Worm (Caenorhabditis elegans) whole organism, late embryonic: ENCODE measurements around the gene ent-3.

ENCODE experiments used
- C08G9.2 ChIP-seq: sonication (generic microtip); optimal IDR thresholded peaks from 2 replicates; lab custom pipeline; 2016; ENCODE audit warnings: mild to moderate bottlenecking, missing genetic modification characterization, moderate library complexity, missing compliant biosample characterization
- C38D4.7 ChIP-seq: fragments of 200-800 bp; sonication (Bioruptor generic); optimal IDR thresholded peaks from 2 replicates; lab custom pipeline; 2018; ENCODE audit warnings: mild to moderate bottlenecking, missing genetic modification characterization, moderate library complexity, missing compliant biosample characterization
- F13H6.1 ChIP-seq: sonication (generic microtip); optimal IDR thresholded peaks from 2 replicates; lab custom pipeline; 2016; ENCODE audit warnings: missing genetic modification characterization, missing compliant biosample characterization
- K02D7.2 ChIP-seq: sonication (generic microtip); optimal IDR thresholded peaks from 2 replicates; lab custom pipeline; 2017; ENCODE audit warnings: mild to moderate bottlenecking, missing genetic modification characterization, missing compliant biosample characterization
- K09A11.1 ChIP-seq: sonication (generic microtip); optimal IDR thresholded peaks from 2 replicates; lab custom pipeline; 2017; ENCODE audit warnings: antibody characterized with exemption, mild to moderate bottlenecking, missing genetic modification characterization, missing compliant biosample characterization; ENCODE audit not compliant: insufficient read depth
- Y22D7AL.16 ChIP-seq: sonication (generic microtip); optimal IDR thresholded peaks from 2 replicates; lab custom pipeline; 2016; ENCODE audit warnings: missing genetic modification characterization, missing compliant biosample characterization
- ama-1 ChIP-seq: fragments of 150-350 bp; optimal IDR thresholded peaks from 2 replicates; lab custom pipeline; 2014
- ceh-19 ChIP-seq: fragments of 200-800 bp; sonication (Bioruptor generic); optimal IDR thresholded peaks from 2 replicates; lab custom pipeline; 2018; ENCODE audit warnings: mild to moderate bottlenecking, missing genetic modification characterization, missing compliant biosample characterization
- ceh-22 ChIP-seq: sonication (generic microtip); optimal IDR thresholded peaks from 2 replicates; lab custom pipeline; 2017; ENCODE audit warnings: missing biosample characterization, missing genetic modification characterization
- ceh-30 ChIP-seq: fragments of 150-350 bp; optimal IDR thresholded peaks from 2 replicates; lab custom pipeline; 2014; ENCODE audit warnings: missing biosample characterization, missing genetic modification characterization
- ceh-31 ChIP-seq: sonication (generic microtip); optimal IDR thresholded peaks from 2 replicates; lab custom pipeline; 2016; ENCODE audit warnings: missing genetic modification characterization, missing compliant biosample characterization
- ceh-34 ChIP-seq: sonication (generic microtip); optimal IDR thresholded peaks from 2 replicates; lab custom pipeline; 2016; ENCODE audit warnings: mild to moderate bottlenecking, missing genetic modification characterization, missing compliant biosample characterization
- ceh-6 ChIP-seq: fragments of 200-800 bp; sonication (Bioruptor generic); optimal IDR thresholded peaks from 2 replicates; lab custom pipeline; 2018; ENCODE audit warnings: mild to moderate bottlenecking, missing genetic modification characterization, missing compliant biosample characterization
- dve-1 ChIP-seq: sonication (generic microtip); optimal IDR thresholded peaks from 2 replicates; lab custom pipeline; 2017; ENCODE audit warnings: antibody characterized with exemption, mild to moderate bottlenecking, missing genetic modification characterization, missing compliant biosample characterization
- elt-2 ChIP-seq: sonication (generic microtip); optimal IDR thresholded peaks from 2 replicates; lab custom pipeline; 2016; ENCODE audit warnings: missing genetic modification reagents, missing genetic modification characterization, missing compliant biosample characterization
- ets-4 ChIP-seq: sonication (generic microtip); optimal IDR thresholded peaks from 2 replicates; lab custom pipeline; 2016; ENCODE audit warnings: missing genetic modification characterization, missing compliant biosample characterization
- fkh-10 ChIP-seq: fragments of 150-350 bp; optimal IDR thresholded peaks from 2 replicates; lab custom pipeline; 2014; ENCODE audit warnings: missing biosample characterization, missing genetic modification reagents, missing genetic modification characterization
- fkh-6 ChIP-seq: sonication (generic microtip); optimal IDR thresholded peaks from 2 replicates; lab custom pipeline; 2016; ENCODE audit warnings: missing genetic modification characterization, missing compliant biosample characterization
- gmeb-2 ChIP-seq: sonication (generic microtip); optimal IDR thresholded peaks from 2 replicates; lab custom pipeline; 2016; ENCODE audit warnings: missing genetic modification characterization, inconsistent platforms, missing compliant biosample characterization
- hlh-13 ChIP-seq: fragments of 200-800 bp; sonication (Bioruptor generic); optimal IDR thresholded peaks from 2 replicates; lab custom pipeline; 2018; ENCODE audit warnings: mild to moderate bottlenecking, missing genetic modification characterization, missing compliant biosample characterization
- hlh-30 ChIP-seq: sonication (generic microtip); optimal IDR thresholded peaks from 2 replicates; lab custom pipeline; 2017; ENCODE audit warnings: antibody characterized with exemption, missing genetic modification characterization, missing compliant biosample characterization; ENCODE audit not compliant: insufficient read depth
- lin-11 ChIP-seq: fragments of 200-800 bp; sonication (Bioruptor generic); optimal IDR thresholded peaks from 2 replicates; lab custom pipeline; 2018; ENCODE audit warnings: mild to moderate bottlenecking, missing genetic modification characterization, missing compliant biosample characterization
- madf-2 ChIP-seq: sonication (generic microtip); optimal IDR thresholded peaks from 2 replicates; lab custom pipeline; 2017; ENCODE audit warnings: missing genetic modification characterization, missing compliant biosample characterization
- mec-3 ChIP-seq: sonication (generic microtip); optimal IDR thresholded peaks from 2 replicates; lab custom pipeline; 2016; ENCODE audit warnings: borderline replicate concordance, missing genetic modification characterization, missing compliant biosample characterization
- nhr-11 ChIP-seq: fragments of 150-350 bp; optimal IDR thresholded peaks from 2 replicates; lab custom pipeline; 2014; ENCODE audit warnings: missing biosample characterization, missing genetic modification characterization
- npax-4 ChIP-seq: sonication (generic microtip); optimal IDR thresholded peaks from 2 replicates; lab custom pipeline; 2016; ENCODE audit warnings: missing genetic modification characterization, missing compliant biosample characterization
- odd-2 ChIP-seq: sonication (generic microtip); optimal IDR thresholded peaks from 2 replicates; lab custom pipeline; 2017; ENCODE audit warnings: antibody characterized with exemption, mild to moderate bottlenecking, missing genetic modification characterization, missing compliant biosample characterization
- pax-1 ChIP-seq: fragments of 150-350 bp; optimal IDR thresholded peaks from 2 replicates; lab custom pipeline; 2014; ENCODE audit warnings: missing biosample characterization, missing genetic modification characterization
- pha-4 ChIP-seq: fragments of 150-350 bp; optimal IDR thresholded peaks from 2 replicates; lab custom pipeline; 2018; ENCODE audit warnings: missing biosample characterization, missing genetic modification reagents, missing genetic modification characterization
- pqm-1 ChIP-seq: sonication (generic microtip); optimal IDR thresholded peaks from 2 replicates; lab custom pipeline; 2016; ENCODE audit warnings: missing genetic modification characterization, missing compliant biosample characterization
- pros-1 ChIP-seq: fragments of 150-350 bp; optimal IDR thresholded peaks from 2 replicates; lab custom pipeline; 2014; ENCODE audit warnings: missing biosample characterization, missing genetic modification reagents, missing genetic modification characterization
- ref-2 ChIP-seq: sonication (generic microtip); optimal IDR thresholded peaks from 2 replicates; lab custom pipeline; 2016; ENCODE audit warnings: missing genetic modification characterization, missing compliant biosample characterization
- syd-9 ChIP-seq: sonication (generic microtip); optimal IDR thresholded peaks from 2 replicates; lab custom pipeline; 2016; ENCODE audit warnings: mild to moderate bottlenecking, missing genetic modification characterization, moderate library complexity, missing compliant biosample characterization
- tbx-7 ChIP-seq: sonication (generic microtip); optimal IDR thresholded peaks from 2 replicates; lab custom pipeline; 2016; ENCODE audit warnings: missing genotype, missing genetic modification characterization, missing compliant biosample characterization
- unc-3 ChIP-seq, 2 experiments: fragments of 200-800 bp in 1 of 2; sonication (Bioruptor generic) in 1 of 2; sonication (generic microtip) in 1 of 2; conservative IDR thresholded peaks in 1 of 2; optimal IDR thresholded peaks in 1 of 2; 2 replicates each; pipeline versions ENCODE4 v1.3.6 to Lab custom; 2016 to 2022; ENCODE audit warnings: missing compliant biosample characterization in 2 of 2, missing genetic modification characterization in 2 of 2, missing genetic modification reagents in 1 of 2
- unc-42 ChIP-seq: sonication (generic microtip); optimal IDR thresholded peaks from 2 replicates; lab custom pipeline; 2016; ENCODE audit warnings: missing genotype, missing genetic modification characterization, missing compliant biosample characterization
- unc-86 ChIP-seq: sonication (generic microtip); optimal IDR thresholded peaks from 2 replicates; lab custom pipeline; 2016; ENCODE audit warnings: missing genetic modification characterization, missing compliant biosample characterization
- ztf-16 ChIP-seq: sonication (generic microtip); optimal IDR thresholded peaks from 2 replicates; lab custom pipeline; 2017; ENCODE audit warnings: missing genetic modification characterization, missing compliant biosample characterization

Gene ent-3

ce11 chrV:14223141-14223540 is 12.7 kb downstream of the ent-3 start:
- TF ChIP-seq pqm-1 (tag; lab: Kevin White, UChicago) = no peak
- TF ChIP-seq ama-1 (lab: Kevin White, UChicago) = no peak
- no peak for TF ChIP-seq K02D7.2
- no peak for TF ChIP-seq fkh-10
- no peak for TF ChIP-seq fkh-6 (tag; lab: Kevin White, UChicago)
- no peak for TF ChIP-seq tbx-7 (tag; lab: Kevin White, UChicago)
- TF ChIP-seq pha-4 (tag; lab: Kevin White, UChicago) = no peak
- TF ChIP-seq Y22D7AL.16 (tag; lab: Kevin White, UChicago) = no peak
- no peak for TF ChIP-seq F13H6.1 (tag; lab: Kevin White, UChicago)
- no peak for TF ChIP-seq ceh-31 (tag; lab: Kevin White, UChicago)
- TF ChIP-seq gmeb-2 (tag; lab: Kevin White, UChicago) = no peak
- TF ChIP-seq ceh-34 (tag; lab: Kevin White, UChicago) = no peak
- TF ChIP-seq unc-86 = no peak
- no peak for TF ChIP-seq elt-2
- no peak for TF ChIP-seq pax-1 (tag; lab: Kevin White, UChicago)
- TF ChIP-seq K09A11.1 (tag; lab: Kevin White, UChicago) = no peak
- no peak for TF ChIP-seq odd-2 (tag; lab: Kevin White, UChicago)
- TF ChIP-seq ceh-6 (GFP tag; lab: Kevin White, UChicago) = no peak
- no peak for TF ChIP-seq pros-1

- TF ChIP-seq ref-2 (tag; lab: Kevin White, UChicago) = no peak
- TF ChIP-seq hlh-30 = no peak
- no peak for TF ChIP-seq lin-11
- TF ChIP-seq fkh-10 = no peak
- no peak for TF ChIP-seq ceh-19 (GFP tag; lab: Kevin White, UChicago)
- no peak for TF ChIP-seq ceh-30
- TF ChIP-seq mec-3 = no peak
- no peak for TF ChIP-seq C38D4.7 (GFP tag; lab: Kevin White, UChicago)
- TF ChIP-seq ceh-22 (tag; lab: Kevin White, UChicago) = no peak
- no peak for TF ChIP-seq K09A11.1 (tag; lab: Kevin White, UChicago)
- no peak for TF ChIP-seq tbx-7 (tag; lab: Kevin White, UChicago)
- TF ChIP-seq, all 69 proteins: peak for 0
Observed at ce11 chrV:14215106-14215505, 20.7 kb downstream of the ent-3 start, which contains the start of gene T16A9.5. Gene T16A9.5 (minus strand): TSS chrV:14215206.

DNA sequence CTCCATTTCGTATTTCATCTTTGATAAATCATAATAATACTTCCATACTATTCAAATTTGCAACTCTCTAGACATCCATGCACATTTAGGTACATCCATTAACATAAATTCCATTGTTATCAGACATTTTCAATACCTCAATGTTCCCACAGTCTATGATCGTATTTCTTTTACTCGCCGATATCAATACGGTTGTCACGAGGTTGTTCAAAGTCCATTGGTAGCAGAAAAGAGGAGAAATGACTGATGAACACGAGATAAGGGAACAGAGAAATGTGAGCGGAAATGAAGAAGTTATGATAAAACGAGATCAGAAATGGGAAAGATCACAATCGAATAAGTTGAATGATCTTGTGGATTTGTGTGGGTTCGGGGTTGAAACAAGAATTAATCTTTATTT is 23.0 kb downstream of the ent-3 start:
- TF ChIP-seq hlh-30 (peak; percentile 25), npax-4 (tag; lab: Kevin White, UChicago) (no peak), nhr-11 (tag; lab: Kevin White, UChicago) (no peak)

ce11 chrV:14210743-14211142 is 25.1 kb downstream of the ent-3 start, which contains the start of gene str-230:
Gene str-230 (minus strand): TSS chrV:14210843.
- TF ChIP-seq tbx-7 (tag; lab: Kevin White, UChicago) = no peak
- TF ChIP-seq syd-9 (tag; lab: Kevin White, UChicago) = no peak
- no peak for TF ChIP-seq madf-2 (tag; lab: Kevin White, UChicago)
- TF ChIP-seq C38D4.7 (GFP tag; lab: Kevin White, UChicago) = no peak
- no peak for TF ChIP-seq ceh-19 (GFP tag; lab: Kevin White, UChicago)
- no peak for TF ChIP-seq unc-86
- no peak for TF ChIP-seq fkh-10
- TF ChIP-seq unc-42 (tag; lab: Kevin White, UChicago) = no peak
- TF ChIP-seq unc-3 (GFP tag; conservative IDR thresholded peaks at IDR 0.05; lab: Robert Waterston, UW) = no peak
- no peak for TF ChIP-seq unc-3 (tag; optimal IDR thresholded peaks at IDR 0.05; lab: Kevin White, UChicago)
- no peak for TF ChIP-seq ets-4 (tag; lab: Kevin White, UChicago)
- TF ChIP-seq C08G9.2 = no peak
- TF ChIP-seq dve-1 (tag; lab: Kevin White, UChicago) = no peak
- no peak for TF ChIP-seq ztf-16 (tag; lab: Kevin White, UChicago)
- no peak for TF ChIP-seq elt-2
- TF ChIP-seq hlh-13 (GFP tag; lab: Kevin White, UChicago) = no peak
- no peak for TF ChIP-seq gmeb-2 (tag; lab: Kevin White, UChicago)
